Fruit fly (Drosophila melanogaster) whole organism, embryonic: ENCODE measurements around the gene PIG-B.

ENCODE experiments used
- Ada2b ChIP-seq: fragments of 200-800 bp; sonication (Bioruptor generic); IDR thresholded peaks from 2 replicates; pipeline ENCODE4 v1.3.6; 2022; ENCODE audit warnings: missing biosample characterization, missing genetic modification characterization
- Asciz ChIP-seq: fragments of 200-800 bp; sonication (Bioruptor generic); optimal IDR thresholded peaks from 2 replicates; lab custom pipeline; 2017; ENCODE audit warnings: missing biosample characterization, mild to moderate bottlenecking, missing genetic modification characterization, missing genetic modification reagents
- Awh ChIP-seq: fragments of 200-800 bp; sonication (Bioruptor generic); IDR thresholded peaks from 2 replicates; pipeline ENCODE4, ENCODE4 v1.3.6; 2022; ENCODE audit warnings: missing biosample characterization, missing genetic modification characterization
- BtbVII ChIP-seq: fragments of 200-800 bp; sonication (Bioruptor generic); optimal IDR thresholded peaks from 3 replicates; lab custom pipeline; 2017; ENCODE audit warnings: missing biosample characterization, mild to moderate bottlenecking, missing genetic modification characterization
- CG10147 ChIP-seq: fragments of 200-800 bp; sonication (Bioruptor generic); optimal IDR thresholded peaks from 2 replicates; lab custom pipeline; 2019; ENCODE audit warnings: missing biosample characterization, mild to moderate bottlenecking, missing genetic modification characterization, moderate library complexity
- CG11093 ChIP-seq: fragments of 200-800 bp; sonication (Bioruptor generic); IDR thresholded peaks from 3 replicates; pipeline ENCODE4 v1.3.6; 2022; ENCODE audit warnings: missing biosample characterization, missing genetic modification characterization
- CG11696 ChIP-seq: fragments of 200-800 bp; sonication (Bioruptor generic); IDR thresholded peaks from 2 replicates; pipeline ENCODE4 v1.3.6; 2022; ENCODE audit warnings: missing biosample characterization, missing genetic modification characterization
- CG15073 ChIP-seq: fragments of 200-800 bp; sonication (Bioruptor generic); optimal IDR thresholded peaks from 2 replicates; lab custom pipeline; 2016; ENCODE audit warnings: missing biosample characterization, missing genetic modification characterization
- CG17186 ChIP-seq: fragments of 200-800 bp; sonication (Bioruptor generic); optimal IDR thresholded peaks from 3 replicates; lab custom pipeline; 2017; ENCODE audit warnings: missing biosample characterization, missing genetic modification reagents, missing genetic modification characterization
- CG17802 ChIP-seq: fragments of 200-800 bp; sonication (Bioruptor generic); optimal IDR thresholded peaks from 2 replicates; lab custom pipeline; 2018; ENCODE audit warnings: missing biosample characterization, mild to moderate bottlenecking, missing genetic modification characterization, moderate library complexity
- CG2116 ChIP-seq: fragments of 200-800 bp; sonication (Bioruptor generic); optimal IDR thresholded peaks from 3 replicates; lab custom pipeline; 2018; ENCODE audit warnings: missing biosample characterization, mild to moderate bottlenecking, missing genetic modification characterization
- CG2875 ChIP-seq: fragments of 200-800 bp; sonication (Bioruptor generic); optimal IDR thresholded peaks from 2 replicates; lab custom pipeline; 2017; ENCODE audit warnings: missing biosample characterization, mild to moderate bottlenecking, missing genetic modification characterization, missing genetic modification reagents
- CG32532 ChIP-seq: fragments of 200-800 bp; sonication (Bioruptor generic); IDR thresholded peaks from 2 replicates; pipeline ENCODE4 v1.3.6; 2022; ENCODE audit warnings: missing biosample characterization, missing genetic modification characterization
- CG7963 ChIP-seq: fragments of 200-800 bp; sonication (Bioruptor generic); IDR thresholded peaks from 3 replicates; pipeline ENCODE4 v1.3.6; 2022; ENCODE audit warnings: missing biosample characterization, missing genetic modification characterization; ENCODE audit not compliant: partially characterized antibody
- CG8765 ChIP-seq: fragments of 200-800 bp; sonication (Bioruptor generic); IDR thresholded peaks from 2 replicates; pipeline ENCODE4 v1.3.6; 2022; ENCODE audit warnings: missing biosample characterization, missing genetic modification characterization
- CG9215 ChIP-seq: fragments of 200-800 bp; sonication (Bioruptor generic); IDR thresholded peaks from 2 replicates; pipeline ENCODE4 v1.3.6; 2022; ENCODE audit warnings: missing biosample characterization, missing genetic modification characterization
- Camta ChIP-seq: fragments of 200-800 bp; sonication (Bioruptor generic); optimal IDR thresholded peaks from 2 replicates; lab custom pipeline; 2016; ENCODE audit warnings: missing biosample characterization, missing genetic modification characterization
- D ChIP-seq, 2 experiments: fragments of 200-800 bp in 1 of 2; fragments of >200 bp in 1 of 2; sonication (Bioruptor generic) in 1 of 2; optimal IDR thresholded peaks; 2 replicates in 1 of 2; 3 replicates in 1 of 2; lab custom pipeline; 2017; ENCODE audit warnings: mild to moderate bottlenecking in 1 of 2, missing biosample characterization in 1 of 2, missing genetic modification characterization in 1 of 2, missing genetic modification reagents in 1 of 2
- Deaf1 ChIP-seq: fragments of 200-800 bp; optimal IDR thresholded peaks from 3 replicates; lab custom pipeline; 2019; ENCODE audit warnings: missing biosample characterization, mild to moderate bottlenecking, missing genetic modification characterization, moderate library complexity
- Dip2 ChIP-seq: fragments of 200-800 bp; sonication (Bioruptor generic); IDR thresholded peaks from 2 replicates; pipeline ENCODE4 v1.3.6; 2022; ENCODE audit warnings: missing biosample characterization, missing genetic modification characterization
- ERR ChIP-seq: fragments of 200-800 bp; sonication (Bioruptor generic); optimal IDR thresholded peaks from 2 replicates; lab custom pipeline; 2016; ENCODE audit warnings: missing biosample characterization, missing genetic modification characterization
- Eip74EF ChIP-seq, 2 experiments: fragments of 200-800 bp in 1 of 2; fragments of >200 bp in 1 of 2; sonication (Bioruptor generic) in 1 of 2; optimal IDR thresholded peaks; 2 replicates each; lab custom pipeline; 2017 to 2019; ENCODE audit warnings: missing biosample characterization in 2 of 2, missing genetic modification characterization in 2 of 2, mild to moderate bottlenecking in 1 of 2, moderate library complexity in 1 of 2
- Hr51 ChIP-seq, 2 experiments: fragments of 200-800 bp; sonication (Bioruptor generic); optimal IDR thresholded peaks; 2 replicates in 1 of 2; 3 replicates in 1 of 2; lab custom pipeline; 2016 to 2018; ENCODE audit warnings: missing biosample characterization in 2 of 2, missing genetic modification characterization in 2 of 2, mild to moderate bottlenecking in 1 of 2, moderate library complexity in 1 of 2
- Hr78 ChIP-seq, 2 experiments: fragments of 200-800 bp in 1 of 2; fragments of >200 bp in 1 of 2; sonication (Bioruptor generic) in 1 of 2; optimal IDR thresholded peaks; 2 replicates each; lab custom pipeline; 2017 to 2019; ENCODE audit warnings: missing biosample characterization in 2 of 2, missing genetic modification characterization in 2 of 2, mild to moderate bottlenecking in 1 of 2, moderate library complexity in 1 of 2
- MTF-1 ChIP-seq: fragments of 200-800 bp; sonication (Bioruptor generic); optimal IDR thresholded peaks from 2 replicates; lab custom pipeline; 2018; ENCODE audit warnings: missing biosample characterization, mild to moderate bottlenecking, missing genetic modification characterization, borderline replicate concordance
- Mad ChIP-seq: fragments of 200-800 bp; sonication (Bioruptor generic); optimal IDR thresholded peaks from 2 replicates; lab custom pipeline; 2016; ENCODE audit warnings: missing biosample characterization, missing genetic modification characterization
- NC2α ChIP-seq: fragments of 200-800 bp; sonication (Bioruptor generic); optimal IDR thresholded peaks from 2 replicates; lab custom pipeline; 2016; ENCODE audit warnings: missing biosample characterization, missing genetic modification characterization
- Nf-YC ChIP-seq: fragments of 200-800 bp; optimal IDR thresholded peaks from 3 replicates; lab custom pipeline; 2019; ENCODE audit warnings: missing biosample characterization, mild to moderate bottlenecking, missing genetic modification characterization, moderate library complexity
- NfI ChIP-seq: fragments of 200-800 bp; sonication (Bioruptor generic); optimal IDR thresholded peaks from 3 replicates; lab custom pipeline; 2018; ENCODE audit warnings: missing biosample characterization, mild to moderate bottlenecking, missing genetic modification characterization, moderate library complexity
- Pdp1 ChIP-seq, 2 experiments: fragments of 200-800 bp; sonication (Bioruptor generic); optimal IDR thresholded peaks; 3 replicates each; lab custom pipeline; 2016; ENCODE audit warnings: missing biosample characterization in 2 of 2, missing genetic modification characterization in 2 of 2, mild to moderate bottlenecking in 1 of 2, moderate library complexity in 1 of 2
- Rfx ChIP-seq: fragments of 200-800 bp; sonication (Bioruptor generic); IDR thresholded peaks from 2 replicates; pipeline ENCODE4 v1.3.6; 2022; ENCODE audit warnings: missing biosample characterization, missing genetic modification characterization
- Six4 ChIP-seq: fragments of 200-800 bp; sonication (Bioruptor generic); optimal IDR thresholded peaks from 2 replicates; lab custom pipeline; 2016; ENCODE audit warnings: missing biosample characterization, missing genetic modification characterization
- Ssrp ChIP-seq: fragments of 200-800 bp; sonication (Bioruptor generic); optimal IDR thresholded peaks from 2 replicates; lab custom pipeline; 2018; ENCODE audit warnings: missing biosample characterization, mild to moderate bottlenecking, missing genetic modification characterization, moderate library complexity
- ase ChIP-seq: fragments of 200-800 bp; sonication (Bioruptor generic); IDR thresholded peaks from 3 replicates; pipeline ENCODE4 v1.3.6; 2022; ENCODE audit warnings: missing biosample characterization, missing genetic modification characterization
- bigmax ChIP-seq: fragments of 200-800 bp; sonication (Bioruptor generic); optimal IDR thresholded peaks from 2 replicates; lab custom pipeline; 2018; ENCODE audit warnings: missing biosample characterization, mild to moderate bottlenecking, missing genetic modification characterization
- cg ChIP-seq: fragments of 200-800 bp; sonication (Bioruptor generic); optimal IDR thresholded peaks from 3 replicates; lab custom pipeline; 2019; ENCODE audit warnings: missing biosample characterization, mild to moderate bottlenecking, missing genetic modification characterization, moderate library complexity
- dysf ChIP-seq: fragments of 200-800 bp; sonication (Bioruptor generic); IDR thresholded peaks from 3 replicates; pipeline ENCODE4 v1.3.6; 2022; ENCODE audit warnings: missing biosample characterization, missing genetic modification characterization
- fd102C ChIP-seq: fragments of 200-800 bp; sonication (Bioruptor generic); optimal IDR thresholded peaks from 2 replicates; lab custom pipeline; 2018; ENCODE audit warnings: missing biosample characterization, mild to moderate bottlenecking, missing genetic modification characterization, moderate library complexity
- gro ChIP-seq: fragments of 200-800 bp; sonication (Bioruptor generic); optimal IDR thresholded peaks from 2 replicates; lab custom pipeline; 2016; ENCODE audit warnings: missing biosample characterization, missing genetic modification characterization
- hb ChIP-seq: fragments of 200-800 bp; sonication (Bioruptor generic); IDR thresholded peaks from 3 replicates; pipeline ENCODE4 v1.3.6; 2022; ENCODE audit warnings: missing biosample characterization, missing genetic modification characterization; ENCODE audit not compliant: partially characterized antibody
- insv ChIP-seq, 2 experiments: fragments of 200-800 bp; sonication (Bioruptor generic); optimal IDR thresholded peaks; 3 replicates each; lab custom pipeline; 2016 to 2018; ENCODE audit warnings: missing biosample characterization in 2 of 2, missing genetic modification characterization in 2 of 2
- knrl ChIP-seq: fragments of 200-800 bp; sonication (Bioruptor generic); IDR thresholded peaks from 3 replicates; pipeline ENCODE4 v1.3.6; 2022; ENCODE audit warnings: missing biosample characterization, missing genetic modification characterization; ENCODE audit not compliant: partially characterized antibody
- pnt ChIP-seq: fragments of 200-800 bp; sonication (Bioruptor generic); optimal IDR thresholded peaks from 3 replicates; lab custom pipeline; 2016; ENCODE audit warnings: missing biosample characterization, missing genetic modification characterization
- sens-2 ChIP-seq: fragments of 200-800 bp; sonication (Bioruptor generic); IDR thresholded peaks from 2 replicates; pipeline ENCODE4 v1.3.6; 2022; ENCODE audit warnings: missing biosample characterization, missing genetic modification characterization
- sr ChIP-seq: fragments of 200-800 bp; sonication (Bioruptor generic); IDR thresholded peaks from 3 replicates; pipeline ENCODE4 v1.3.6; 2022; ENCODE audit warnings: missing biosample characterization, missing genetic modification characterization
- tup ChIP-seq: fragments of 200-800 bp; sonication (Bioruptor generic); optimal IDR thresholded peaks from 2 replicates; lab custom pipeline; 2016; ENCODE audit warnings: missing biosample characterization, mild to moderate bottlenecking, missing genetic modification characterization, moderate library complexity
- z ChIP-seq: fragments of 200-800 bp; sonication (Bioruptor generic); IDR thresholded peaks from 3 replicates; pipeline ENCODE4 v1.3.6; 2022; ENCODE audit warnings: missing biosample characterization, missing genetic modification characterization
- zen ChIP-seq: fragments of 200-800 bp; sonication (Bioruptor generic); optimal IDR thresholded peaks from 3 replicates; lab custom pipeline; 2018; ENCODE audit warnings: missing biosample characterization, mild to moderate bottlenecking, missing genetic modification characterization, moderate library complexity

Gene PIG-B

dm6 chr3L:3855194-3855980, 44.3 kb downstream of the PIG-B start (continued):
- TF ChIP-seq CG7963 (GFP tag; lab: Robert Waterston, UW) (no peak), MTF-1 (no peak), Ssrp (peak; percentile 70), insv (GFP tag; optimal IDR thresholded peaks at IDR 0.05; lab: Kevin White, UChicago) (no peak), Rfx (GFP tag; lab: Robert Waterston, UW) (no peak), CG32532 (GFP tag; lab: Robert Waterston, UW) (no peak), CG11093 (GFP tag; lab: Robert Waterston, UW) (no peak), knrl (GFP tag; lab: Robert Waterston, UW) (no peak), Nf-YC (tag; lab: Kevin White, UChicago) (peak; percentile 89), sens-2 (GFP tag; lab: Robert Waterston, UW) (no peak), CG2116 (GFP tag; lab: Kevin White, UChicago) (peak; percentile 12), z (GFP tag; lab: Robert Waterston, UW) (no peak), sr (no peak), CG8765 (GFP tag; lab: Robert Waterston, UW) (no peak; the same call in 1 of the 2 replicates), cg (GFP tag; lab: Kevin White, UChicago) (peak; percentile 49), bigmax (no peak), Hr51 (GFP tag; optimal IDR thresholded peaks at IDR 0.05; lab: Kevin White, UChicago) (peak in 1 of 2 experiments; percentile 56), Pdp1 (GFP tag; optimal IDR thresholded peaks at IDR 0.05; lab: Kevin White, UChicago) (peak; percentile 22 to 25), CG9215 (GFP tag; lab: Robert Waterston, UW) (no peak), Hr78 (GFP tag; optimal IDR thresholded peaks at IDR 0.05; lab: Kevin White, UChicago) (no peak), NfI (GFP tag; lab: Kevin White, UChicago) (no peak), pnt (GFP tag; lab: Kevin White, UChicago) (no peak), Six4 (peak; percentile 46), ase (GFP tag; lab: Robert Waterston, UW) (no peak), Mad (GFP tag; lab: Kevin White, UChicago) (no peak), Eip74EF (GFP tag; optimal IDR thresholded peaks at IDR 0.05; lab: Kevin White, UChicago) (no peak), Camta (GFP tag; lab: Kevin White, UChicago) (peak; percentile 1), BtbVII (GFP tag; lab: Kevin White, UChicago) (no peak), tup (GFP tag; lab: Kevin White, UChicago) (no peak), fd102C (GFP tag; lab: Kevin White, UChicago) (peak; percentile 63), Deaf1 (peak; percentile 67), Ada2b (GFP tag; lab: Robert Waterston, UW) (no peak), Asciz (GFP tag; lab: Kevin White, UChicago) (peak; percentile 3), NC2α (no peak), Dip2 (GFP tag; lab: Robert Waterston, UW) (no peak), D (optimal IDR thresholded peaks at IDR 0.05; lab: Kevin White, UChicago) (no peak), D (GFP tag; optimal IDR thresholded peaks at IDR 0.05; lab: Kevin White, UChicago) (peak; percentile 75), CG11696 (0 out of 2 replicates have a peak, but pooled peaks have one; percentile 22), zen (tag; lab: Kevin White, UChicago) (peak; percentile 56), hb (GFP tag; lab: Robert Waterston, UW) (no peak), CG17186 (no peak), CG17802 (tag; lab: Kevin White, UChicago) (no peak), CG2875 (peak; percentile 22), CG10147 (GFP tag; lab: Kevin White, UChicago) (no peak), gro (GFP tag; lab: Kevin White, UChicago) (no peak), ERR (GFP tag; lab: Kevin White, UChicago) (no peak), Awh (GFP tag; lab: Robert Waterston, UW) (peak; percentile 81), dysf (peak; percentile 39; the same call in 1 of the 3 replicates), CG15073 (GFP tag; lab: Kevin White, UChicago) (no peak)
